Fruit fly (Drosophila melanogaster): ENCODE data around the gene IntS11.

IntS11 gene

DNA sequence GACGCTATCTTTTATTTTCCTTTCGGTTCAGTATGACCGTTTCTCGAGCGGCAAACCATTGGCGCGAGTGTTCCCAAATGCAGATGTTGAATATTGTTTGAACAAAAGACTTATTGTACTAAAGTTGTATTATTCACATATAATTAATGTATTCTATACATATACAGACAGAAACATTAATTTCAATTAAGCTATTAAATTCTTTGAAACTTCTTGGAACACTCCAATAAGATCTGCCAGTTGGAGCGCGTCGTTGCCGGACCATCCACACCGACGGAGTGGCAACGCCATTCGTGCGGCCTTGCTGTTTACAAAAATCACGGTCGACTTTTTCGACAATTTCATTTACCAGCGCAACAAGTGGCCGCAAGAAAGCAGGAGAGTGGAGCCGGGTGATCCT lies at the start of gene IntS11, which contains the start of gene Wdr24:
Gene IntS11 (plus strand): TSS at position 282 of the 400 bp plus-strand sequence.
Gene Wdr24 (minus strand): TSS at position 37 of the 400 bp plus-strand sequence.
- peak; percentile 89 for TF ChIP-seq CG17801 (GFP tag; optimal IDR thresholded peaks at IDR 0.05; ENCODE audit: partially characterized antibody)

DNA sequence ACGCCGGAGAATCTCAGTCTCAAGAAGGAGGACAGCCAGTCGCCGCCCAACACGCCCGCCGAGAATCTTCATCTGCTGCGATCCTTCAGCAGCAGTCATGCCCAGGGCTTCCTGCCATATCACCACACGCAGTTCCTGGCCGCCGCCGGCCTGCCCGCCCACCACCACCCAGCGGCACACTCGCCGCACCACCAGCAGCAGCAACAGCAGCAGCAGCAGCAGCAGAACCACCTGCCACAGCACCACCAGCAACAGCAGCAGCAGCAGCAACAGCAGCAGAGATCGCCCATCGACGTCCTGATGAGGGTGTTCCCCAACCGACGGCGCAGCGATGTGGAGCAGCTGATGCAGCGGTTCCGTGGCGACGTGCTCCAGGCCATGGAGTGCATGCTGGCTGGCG lies 49.4 kb upstream of the IntS11 start:
- TF ChIP-seq CG17801 (GFP tag; optimal IDR thresholded peaks at IDR 0.05; ENCODE audit: partially characterized antibody): no peak

DNA sequence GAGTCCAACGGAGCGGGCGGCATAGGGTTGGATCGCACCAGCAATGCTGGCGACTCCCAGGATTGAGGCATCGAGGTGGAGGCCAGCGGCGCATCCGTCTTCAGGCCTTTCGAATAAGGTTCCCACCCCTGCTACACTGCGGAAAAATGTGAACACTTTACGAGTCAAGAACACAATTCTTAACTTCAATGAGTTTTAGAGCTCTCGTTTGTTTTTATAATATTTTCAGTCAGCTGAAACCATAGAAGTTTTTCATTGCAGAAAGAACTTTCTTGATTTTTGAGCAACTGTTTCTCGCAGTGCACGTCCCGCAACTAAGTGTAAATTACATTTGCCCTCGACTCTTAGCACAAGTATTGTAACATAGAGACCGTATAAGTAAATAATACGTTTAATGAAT lies 48.8 kb upstream of the IntS11 start:
- TF ChIP-seq CG17801 (GFP tag; optimal IDR thresholded peaks at IDR 0.05; ENCODE audit: partially characterized antibody): no peak

- no peak for TF ChIP-seq CG17801 (GFP tag; optimal IDR thresholded peaks at IDR 0.05; ENCODE audit: partially characterized antibody)
Observed at dm6 chr3R:29697841-29698240, 47.3 kb upstream of the IntS11 start.

DNA sequence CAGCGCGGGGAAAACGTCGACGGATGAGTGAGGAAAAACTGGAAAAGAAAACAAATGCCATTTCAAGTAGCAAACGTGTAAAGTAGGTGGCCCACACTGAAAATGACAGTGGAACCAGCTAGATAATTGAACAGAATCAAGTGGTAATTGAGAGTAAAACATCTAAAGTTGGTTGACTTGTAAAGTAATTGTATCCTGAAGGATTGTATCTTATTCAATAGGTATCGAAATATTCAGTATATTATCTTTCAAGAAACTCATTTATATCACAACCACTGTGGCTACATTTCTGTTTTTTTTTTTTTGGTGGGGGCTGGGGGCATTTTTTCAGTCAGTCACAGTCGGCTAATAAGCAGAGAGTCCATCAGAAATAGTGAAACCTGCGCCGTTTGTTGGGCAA lies 45.9 kb upstream of the IntS11 start:
- no peak for TF ChIP-seq CG17801 (GFP tag; optimal IDR thresholded peaks at IDR 0.05; ENCODE audit: partially characterized antibody)

dm6 chr3R:29701739-29702138 lies 43.4 kb upstream of the IntS11 start:
- no peak for TF ChIP-seq CG17801 (GFP tag; optimal IDR thresholded peaks at IDR 0.05; ENCODE audit: partially characterized antibody)

dm6 chr3R:29704557-29704956 lies 40.6 kb upstream of the IntS11 start:
- no peak for TF ChIP-seq CG17801 (GFP tag; optimal IDR thresholded peaks at IDR 0.05; ENCODE audit: partially characterized antibody)

- no peak for TF ChIP-seq CG17801 (GFP tag; optimal IDR thresholded peaks at IDR 0.05; ENCODE audit: partially characterized antibody)
Observed at dm6 chr3R:29705789-29706303, 39.3 kb upstream of the IntS11 start.

dm6 chr3R:29707258-29707657 lies 37.9 kb upstream of the IntS11 start:
- no peak for TF ChIP-seq CG17801 (GFP tag; optimal IDR thresholded peaks at IDR 0.05; ENCODE audit: partially characterized antibody)

- TF ChIP-seq CG17801 (GFP tag; optimal IDR thresholded peaks at IDR 0.05; ENCODE audit: partially characterized antibody): no peak
Observed at dm6 chr3R:29708322-29708721, 36.8 kb upstream of the IntS11 start.

DNA sequence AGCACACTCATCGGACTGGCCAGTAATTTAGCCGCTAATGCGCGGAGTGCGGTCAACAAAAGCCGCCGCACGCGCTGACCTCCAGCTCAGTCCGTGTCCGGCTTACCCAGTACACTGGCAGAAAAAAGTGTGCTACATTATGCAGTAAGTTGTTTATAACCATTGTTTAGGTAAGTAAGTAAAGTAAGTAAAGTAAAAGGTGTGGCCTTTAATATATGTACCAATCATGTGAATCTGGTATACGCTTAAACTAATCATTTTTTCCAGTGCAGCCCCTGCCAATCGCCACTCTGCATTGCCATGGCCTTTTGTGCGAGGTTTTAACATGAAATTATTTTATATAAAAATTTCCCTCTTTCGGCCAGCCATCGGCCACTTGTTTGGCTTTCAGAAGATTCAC lies 33.7 kb upstream of the IntS11 start:
- no peak for TF ChIP-seq CG17801 (GFP tag; optimal IDR thresholded peaks at IDR 0.05; ENCODE audit: partially characterized antibody)

DNA sequence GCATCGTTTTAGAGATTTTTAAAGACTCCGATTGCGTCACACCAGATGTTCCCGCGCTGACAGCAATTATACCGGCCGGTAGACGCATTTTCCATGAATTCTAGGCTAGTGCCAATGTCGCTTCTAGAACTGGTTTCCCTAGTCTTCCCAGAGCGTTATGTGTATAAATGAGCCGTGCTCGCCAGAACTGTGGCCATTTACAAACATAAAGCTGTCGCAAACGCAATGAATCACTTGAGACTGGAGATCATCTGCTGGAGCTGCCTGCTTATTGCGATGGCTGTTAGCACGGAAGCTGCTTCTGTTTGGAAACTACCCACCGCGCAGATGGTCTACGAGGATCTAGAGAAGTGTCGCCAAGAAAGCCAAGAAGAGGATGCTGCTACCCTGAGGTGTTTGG lies 30.8 kb upstream of the IntS11 start, which contains the start of gene Obp99d:
Gene Obp99d (plus strand): TSS at position 192 of the 400 bp plus-strand sequence.
- TF ChIP-seq CG17801 (GFP tag; optimal IDR thresholded peaks at IDR 0.05; ENCODE audit: partially characterized antibody): no peak

DNA sequence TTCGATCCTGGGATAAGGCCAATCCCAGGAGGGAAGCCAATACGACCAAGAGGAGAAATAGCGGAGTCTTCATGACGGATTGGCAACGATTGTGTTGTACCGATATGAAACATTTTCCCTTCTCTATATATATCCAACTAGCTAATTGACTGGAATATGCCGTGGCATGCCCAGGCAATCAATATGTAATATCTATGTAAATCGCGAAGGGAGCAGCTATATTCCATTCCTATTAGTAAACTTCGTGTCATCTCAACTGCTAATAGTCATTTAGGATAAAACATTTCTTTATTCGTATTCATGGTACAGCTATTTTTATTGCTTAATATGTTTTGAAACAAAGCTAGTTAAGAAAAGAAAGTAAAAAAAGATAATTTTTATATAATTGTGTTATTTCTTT lies 29.9 kb upstream of the IntS11 start, which contains the start of gene Dup99B:
Gene Dup99B (minus strand): TSS at position 101 of the 400 bp plus-strand sequence.
- no peak for TF ChIP-seq CG17801 (GFP tag; optimal IDR thresholded peaks at IDR 0.05; ENCODE audit: partially characterized antibody)

DNA sequence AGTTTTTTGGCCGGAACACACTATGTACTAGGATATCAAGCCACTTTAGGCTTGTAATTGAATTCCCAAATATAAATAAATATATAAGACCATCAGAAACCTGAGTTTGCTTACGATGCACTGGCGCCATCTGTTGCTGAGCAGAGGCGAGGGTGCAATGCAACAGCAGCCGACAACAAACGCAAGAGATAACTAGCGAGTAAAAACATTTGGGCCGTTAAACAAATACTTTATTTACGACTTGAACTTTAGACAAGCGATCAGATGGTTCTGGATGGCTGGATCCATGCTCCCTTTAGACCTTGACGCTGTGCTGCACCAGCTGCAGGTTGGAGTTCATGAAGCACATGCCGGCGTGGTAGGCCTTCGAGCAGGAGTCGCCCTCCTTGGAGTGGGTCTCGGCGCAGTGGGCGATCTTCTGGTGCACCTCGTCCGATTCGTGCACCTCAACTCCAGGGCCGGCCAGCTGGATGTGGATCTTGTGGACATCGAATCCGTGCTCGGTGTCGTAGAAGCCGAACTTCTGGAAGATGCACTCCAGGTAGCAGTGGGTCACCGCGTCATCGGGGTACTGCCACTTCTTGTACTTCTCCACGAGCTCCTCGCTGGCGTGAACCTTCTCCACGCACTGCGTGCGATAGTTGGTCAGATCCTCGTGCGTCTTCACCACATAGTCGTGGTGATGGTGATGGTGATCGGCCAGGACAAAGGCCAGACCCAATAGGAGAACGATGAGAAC lies 28.9 kb upstream of the IntS11 start:
- TF ChIP-seq CG17801 (GFP tag; optimal IDR thresholded peaks at IDR 0.05; ENCODE audit: partially characterized antibody): no peak

DNA sequence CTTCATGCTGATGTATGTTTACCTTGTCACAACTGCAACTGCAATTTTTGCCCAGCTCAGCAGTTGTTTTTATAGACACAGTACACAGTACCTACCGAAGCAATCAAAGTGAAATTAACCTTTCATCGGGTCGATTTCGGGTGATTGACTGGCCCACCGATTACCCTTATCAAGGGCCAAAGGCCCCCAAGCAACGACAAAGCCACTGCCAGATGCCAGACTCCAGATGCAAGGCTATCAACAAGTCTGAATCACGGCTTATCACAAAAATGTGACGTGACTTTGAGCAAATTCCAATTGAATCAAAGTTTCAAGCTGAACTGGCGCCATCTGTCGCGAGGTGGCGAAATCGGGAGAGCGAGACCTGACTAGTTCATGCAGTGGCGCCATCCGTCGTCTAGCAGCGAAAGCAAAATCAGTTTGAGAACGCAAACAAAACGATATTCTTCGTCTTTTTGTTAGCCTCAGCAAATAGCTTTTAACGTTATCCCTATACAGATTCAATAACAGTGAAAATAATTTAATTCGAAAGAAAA lies 28.3 kb upstream of the IntS11 start, which contains the start of gene Obp99b:
Gene Obp99b (minus strand): TSS at position 115 of the 536 bp plus-strand sequence.
- TF ChIP-seq CG17801 (GFP tag; optimal IDR thresholded peaks at IDR 0.05; ENCODE audit: partially characterized antibody): no peak

dm6 chr3R:29717519-29717918 lies 27.6 kb upstream of the IntS11 start:
- no peak for TF ChIP-seq CG17801 (GFP tag; optimal IDR thresholded peaks at IDR 0.05; ENCODE audit: partially characterized antibody)

Measured in ovary, adult (tissue).